Fruit fly (Drosophila melanogaster) whole organism, embryonic: ENCODE results near the gene TH1.

ENCODE experiments used
- Abd-B ChIP-seq: fragments of 200-800 bp; sonication (Bioruptor generic); optimal IDR thresholded peaks from 2 replicates; lab custom pipeline; 2018; ENCODE audit warnings: missing biosample characterization, mild to moderate bottlenecking, missing genetic modification characterization, moderate library complexity
- Atf6 ChIP-seq: fragments of 200-800 bp; sonication (Bioruptor generic); IDR thresholded peaks from 2 replicates; pipeline ENCODE4 v1.3.6; 2022; ENCODE audit warnings: missing biosample characterization, missing genetic modification characterization
- CG10209 ChIP-seq: fragments of 200-800 bp; sonication (Bioruptor generic); optimal IDR thresholded peaks from 3 replicates; lab custom pipeline; 2017; ENCODE audit warnings: missing biosample characterization, mild to moderate bottlenecking, missing genetic modification characterization, missing genetic modification reagents
- CG10274 ChIP-seq: fragments of 200-800 bp; sonication (Bioruptor generic); optimal IDR thresholded peaks from 3 replicates; lab custom pipeline; 2017; ENCODE audit warnings: missing biosample characterization, mild to moderate bottlenecking, missing genetic modification characterization
- CG11456 ChIP-seq: fragments of 200-800 bp; sonication (Bioruptor generic); IDR thresholded peaks from 3 replicates; pipeline ENCODE4 v1.3.6; 2022; ENCODE audit warnings: missing biosample characterization, missing genetic modification characterization
- CG11723 ChIP-seq: fragments of 200-800 bp; sonication (Bioruptor generic); optimal IDR thresholded peaks from 2 replicates; lab custom pipeline; 2017; ENCODE audit warnings: missing biosample characterization, mild to moderate bottlenecking, missing genetic modification characterization
- CG13296 ChIP-seq: fragments of 200-800 bp; sonication (Bioruptor generic); optimal IDR thresholded peaks from 3 replicates; lab custom pipeline; 2018; ENCODE audit warnings: missing biosample characterization, mild to moderate bottlenecking, missing genetic modification characterization
- CG14667 ChIP-seq: fragments of 200-800 bp; sonication (Bioruptor generic); IDR thresholded peaks from 2 replicates; pipeline ENCODE4 v1.3.6; 2022; ENCODE audit warnings: missing biosample characterization, missing genetic modification characterization
- CG14710 ChIP-seq: fragments of 200-800 bp; sonication (Bioruptor generic); optimal IDR thresholded peaks from 3 replicates; lab custom pipeline; 2019; ENCODE audit warnings: missing biosample characterization, mild to moderate bottlenecking, missing genetic modification characterization, moderate library complexity
- CG16815 ChIP-seq: fragments of 200-800 bp; sonication (Bioruptor generic); optimal IDR thresholded peaks from 3 replicates; lab custom pipeline; 2017; ENCODE audit warnings: missing biosample characterization, mild to moderate bottlenecking, missing genetic modification characterization
- CG17385 ChIP-seq: fragments of 200-800 bp; sonication (Bioruptor generic); optimal IDR thresholded peaks from 3 replicates; lab custom pipeline; 2018; ENCODE audit warnings: missing biosample characterization, mild to moderate bottlenecking, missing genetic modification characterization
- CG1792 ChIP-seq: fragments of 200-800 bp; sonication (Bioruptor generic); optimal IDR thresholded peaks from 2 replicates; lab custom pipeline; 2016; ENCODE audit warnings: missing biosample characterization, missing genetic modification characterization
- CG30020 ChIP-seq: fragments of 200-800 bp; optimal IDR thresholded peaks from 2 replicates; lab custom pipeline; 2019; ENCODE audit warnings: missing biosample characterization, mild to moderate bottlenecking, missing genetic modification characterization, moderate library complexity
- CG34376 ChIP-seq: fragments of 200-800 bp; sonication (Bioruptor generic); optimal IDR thresholded peaks from 2 replicates; lab custom pipeline; 2018; ENCODE audit warnings: missing biosample characterization, mild to moderate bottlenecking, missing genetic modification characterization
- CG3847 ChIP-seq: fragments of 200-800 bp; sonication (Bioruptor generic); IDR thresholded peaks from 2 replicates; pipeline ENCODE4 v1.3.6; 2022; ENCODE audit warnings: missing biosample characterization, missing genetic modification characterization
- CG8089 ChIP-seq: fragments of 200-800 bp; sonication (Bioruptor generic); optimal IDR thresholded peaks from 3 replicates; lab custom pipeline; 2016; ENCODE audit warnings: missing biosample characterization, missing genetic modification characterization
- CG8290 ChIP-seq, 3 experiments: fragments of 200-800 bp; sonication (Bioruptor generic); optimal IDR thresholded peaks; 2 replicates each; lab custom pipeline; 2016 to 2019; ENCODE audit warnings: missing biosample characterization in 3 of 3, missing genetic modification characterization in 3 of 3, mild to moderate bottlenecking in 2 of 3, moderate library complexity in 1 of 3
- CG8478 ChIP-seq: fragments of >200 bp; optimal IDR thresholded peaks from 2 replicates; lab custom pipeline; 2018
- CG8924 ChIP-seq: fragments of 200-800 bp; optimal IDR thresholded peaks from 3 replicates; lab custom pipeline; 2019; ENCODE audit warnings: missing biosample characterization, mild to moderate bottlenecking, missing genetic modification characterization, moderate library complexity
- Dref ChIP-seq: fragments of 200-800 bp; sonication (Bioruptor generic); IDR thresholded peaks from 2 replicates; pipeline ENCODE4 v1.3.6; 2022; ENCODE audit warnings: missing biosample characterization, missing genetic modification characterization
- Drgx ChIP-seq: fragments of 200-800 bp; sonication (Bioruptor generic); IDR thresholded peaks from 2 replicates; pipeline ENCODE4 v1.3.6; 2022; ENCODE audit warnings: missing biosample characterization, missing genetic modification characterization
- H2.0 ChIP-seq: fragments of 200-800 bp; sonication (Bioruptor generic); IDR thresholded peaks from 2 replicates; pipeline ENCODE4 v1.3.6; 2022; ENCODE audit warnings: missing biosample characterization, missing genetic modification characterization
- Hey ChIP-seq: fragments of 200-800 bp; sonication (Bioruptor generic); optimal IDR thresholded peaks from 3 replicates; lab custom pipeline; 2018; ENCODE audit warnings: missing biosample characterization, mild to moderate bottlenecking, missing genetic modification characterization
- Mad ChIP-seq: fragments of 200-800 bp; sonication (Bioruptor generic); optimal IDR thresholded peaks from 2 replicates; lab custom pipeline; 2016; ENCODE audit warnings: missing biosample characterization, missing genetic modification characterization
- Mrtf ChIP-seq: fragments of 200-800 bp; sonication (Bioruptor generic); IDR thresholded peaks from 3 replicates; pipeline ENCODE4 v1.3.6; 2022; ENCODE audit warnings: missing biosample characterization, missing genetic modification characterization
- Oaz ChIP-seq: fragments of 200-800 bp; sonication (Bioruptor generic); IDR thresholded peaks from 2 replicates; pipeline ENCODE4 v1.3.6; 2022; ENCODE audit warnings: missing biosample characterization, missing genetic modification characterization
- Oli ChIP-seq: fragments of 200-800 bp; sonication (Bioruptor generic); optimal IDR thresholded peaks from 2 replicates; lab custom pipeline; 2018; ENCODE audit warnings: missing biosample characterization, mild to moderate bottlenecking, missing genetic modification characterization, moderate library complexity
- Sin3A ChIP-seq: fragments of >200 bp; optimal IDR thresholded peaks from 2 replicates; lab custom pipeline; 2018
- ac ChIP-seq: fragments of 200-800 bp; sonication (Bioruptor generic); optimal IDR thresholded peaks from 3 replicates; lab custom pipeline; 2017; ENCODE audit warnings: missing biosample characterization, mild to moderate bottlenecking, missing genetic modification characterization
- aop ChIP-seq: fragments of 200-800 bp; sonication (Bioruptor generic); IDR thresholded peaks from 2 replicates; pipeline ENCODE4 v1.3.6; 2022; ENCODE audit warnings: missing biosample characterization, missing genetic modification characterization
- ase ChIP-seq: fragments of 200-800 bp; sonication (Bioruptor generic); IDR thresholded peaks from 3 replicates; pipeline ENCODE4 v1.3.6; 2022; ENCODE audit warnings: missing biosample characterization, missing genetic modification characterization
- caup ChIP-seq: fragments of 200-800 bp; sonication (Bioruptor generic); optimal IDR thresholded peaks from 3 replicates; lab custom pipeline; 2017; ENCODE audit warnings: missing biosample characterization, mild to moderate bottlenecking, missing genetic modification characterization, moderate library complexity; ENCODE audit not compliant: severe bottlenecking
- chm ChIP-seq: fragments of 200-800 bp; sonication (Bioruptor generic); IDR thresholded peaks from 2 replicates; pipeline ENCODE4 v1.3.6; 2022; ENCODE audit warnings: missing biosample characterization, missing genetic modification characterization
- chn ChIP-seq: fragments of 200-800 bp; sonication (Bioruptor generic); optimal IDR thresholded peaks from 2 replicates; lab custom pipeline; 2016; ENCODE audit warnings: missing biosample characterization, missing genetic modification characterization
- disco-r ChIP-seq: fragments of 200-800 bp; sonication (Bioruptor generic); optimal IDR thresholded peaks from 2 replicates; lab custom pipeline; 2016; ENCODE audit warnings: missing biosample characterization, missing genetic modification characterization
- dmrt11E ChIP-seq: fragments of 200-800 bp; sonication (Bioruptor generic); optimal IDR thresholded peaks from 3 replicates; lab custom pipeline; 2018; ENCODE audit warnings: missing biosample characterization, mild to moderate bottlenecking, missing genetic modification characterization, moderate library complexity
- dpn ChIP-seq, 2 experiments: fragments of 200-800 bp; sonication (Bioruptor generic); optimal IDR thresholded peaks; 3 replicates each; lab custom pipeline; 2016; ENCODE audit warnings: missing biosample characterization in 2 of 2, missing genetic modification characterization in 2 of 2
- emc ChIP-seq: fragments of 200-800 bp; sonication (Bioruptor generic); optimal IDR thresholded peaks from 2 replicates; lab custom pipeline; 2016; ENCODE audit warnings: missing biosample characterization, missing genetic modification characterization
- fd96Cb ChIP-seq: fragments of 200-800 bp; sonication (Bioruptor generic); optimal IDR thresholded peaks from 2 replicates; lab custom pipeline; 2018; ENCODE audit warnings: missing biosample characterization, mild to moderate bottlenecking, missing genetic modification characterization, moderate library complexity
- grau ChIP-seq: fragments of 200-800 bp; optimal IDR thresholded peaks from 3 replicates; lab custom pipeline; 2019; ENCODE audit warnings: missing biosample characterization, mild to moderate bottlenecking, missing genetic modification characterization, moderate library complexity
- her ChIP-seq: fragments of 200-800 bp; sonication (Bioruptor generic); optimal IDR thresholded peaks from 2 replicates; lab custom pipeline; 2016; ENCODE audit warnings: missing biosample characterization, missing genetic modification characterization
- hkb ChIP-seq, 2 experiments: fragments of 200-800 bp in 1 of 2; fragments of >200 bp in 1 of 2; sonication (Bioruptor generic) in 1 of 2; IDR thresholded peaks in 1 of 2; optimal IDR thresholded peaks in 1 of 2; 2 replicates each; pipeline versions ENCODE4 v1.3.6 to Lab custom; 2017 to 2022; ENCODE audit warnings: missing biosample characterization in 1 of 2, missing genetic modification characterization in 1 of 2
- pho ChIP-seq: fragments of 200-800 bp; sonication (Bioruptor generic); optimal IDR thresholded peaks from 2 replicates; lab custom pipeline; 2016; ENCODE audit warnings: missing biosample characterization, missing genetic modification characterization
- ranshi ChIP-seq: fragments of 200-800 bp; sonication (Bioruptor generic); IDR thresholded peaks from 2 replicates; pipeline ENCODE4 v1.3.6; 2022; ENCODE audit warnings: missing biosample characterization, missing genetic modification characterization
- salm ChIP-seq: fragments of 200-800 bp; sonication (Bioruptor generic); optimal IDR thresholded peaks from 2 replicates; lab custom pipeline; 2018; ENCODE audit warnings: missing biosample characterization, mild to moderate bottlenecking, missing genetic modification characterization
- slp2 ChIP-seq: fragments of 200-800 bp; sonication (Bioruptor generic); optimal IDR thresholded peaks from 2 replicates; lab custom pipeline; 2016; ENCODE audit warnings: missing biosample characterization, missing genetic modification characterization
- tna ChIP-seq: fragments of 200-800 bp; sonication (Bioruptor generic); IDR thresholded peaks from 2 replicates; pipeline ENCODE4 v1.3.6; 2022; ENCODE audit warnings: missing biosample characterization, missing genetic modification characterization; ENCODE audit not compliant: partially characterized antibody
- trh ChIP-seq: fragments of 200-800 bp; sonication (Bioruptor generic); optimal IDR thresholded peaks from 2 replicates; lab custom pipeline; 2016; ENCODE audit warnings: missing biosample characterization, missing genetic modification characterization
- tup ChIP-seq: fragments of 200-800 bp; sonication (Bioruptor generic); optimal IDR thresholded peaks from 2 replicates; lab custom pipeline; 2016; ENCODE audit warnings: missing biosample characterization, mild to moderate bottlenecking, missing genetic modification characterization, moderate library complexity

The TH1 gene

DNA sequence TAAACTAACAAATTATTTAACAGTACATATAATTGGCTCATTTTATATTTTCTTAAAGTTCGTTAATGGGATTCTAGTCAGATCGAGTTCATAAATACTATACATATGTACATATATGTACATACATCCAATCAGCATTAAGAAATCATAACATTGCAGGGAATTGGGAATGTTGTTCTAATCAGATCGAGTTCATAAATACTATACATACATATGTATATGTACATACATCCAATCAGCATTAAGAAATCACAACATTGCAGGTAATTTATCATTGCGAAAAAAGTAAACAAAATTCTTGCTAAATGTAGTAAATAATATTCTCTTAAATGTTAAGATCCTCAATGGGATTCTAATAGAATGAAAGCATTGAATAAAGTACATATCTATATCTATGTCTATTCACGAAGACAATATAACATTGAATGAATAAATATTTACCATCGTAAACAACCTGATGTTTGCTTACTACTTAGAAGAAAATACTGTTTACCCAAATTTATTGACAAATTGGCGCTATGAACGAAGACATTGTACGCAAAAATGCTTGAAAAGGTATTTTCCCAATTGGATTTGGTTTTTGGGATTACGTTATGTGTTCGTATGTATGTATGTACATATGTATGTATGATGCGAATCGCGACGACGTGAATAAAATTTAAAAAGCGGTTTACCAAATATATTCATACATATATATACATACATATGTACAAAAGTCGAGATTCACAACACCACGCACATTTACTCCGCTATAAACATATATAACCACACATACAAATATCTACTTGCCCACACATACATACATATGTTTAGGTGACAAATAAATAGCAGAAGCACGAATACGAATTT, 7.3 kb downstream of the TH1 start (continued):
- TF ChIP-seq Oli (tag; lab: Kevin White, UChicago) (no peak), CG14710 (tag; lab: Kevin White, UChicago) (peak; percentile 78), ase (GFP tag; lab: Robert Waterston, UW) (peak; percentile 8; the same call in 1 of the 3 replicates), emc (no peak), CG30020 (no peak), slp2 (no peak), H2.0 (GFP tag; lab: Robert Waterston, UW) (no peak), Mrtf (GFP tag; lab: Robert Waterston, UW) (no peak), Atf6 (GFP tag; lab: Robert Waterston, UW) (peak; percentile 92), CG3847 (GFP tag; lab: Robert Waterston, UW) (no peak), CG11456 (GFP tag; lab: Robert Waterston, UW) (0 out of 3 replicates have a peak, but pooled peaks have one; percentile 57), her (GFP tag; lab: Kevin White, UChicago) (peak; percentile 63), caup (peak; percentile 92), pho (GFP tag; lab: Kevin White, UChicago) (peak; percentile 59), chm (GFP tag; lab: Robert Waterston, UW) (no peak), tna (no peak), hkb (optimal IDR thresholded peaks at IDR 0.05; lab: Kevin White, UChicago) (no peak), hkb (GFP tag; IDR thresholded peaks at IDR 0.05; lab: Robert Waterston, UW) (peak; percentile 76), trh (GFP tag; lab: Kevin White, UChicago) (peak; percentile 40), Hey (tag; lab: Kevin White, UChicago) (no peak), CG10209 (peak; percentile 84), Drgx (no peak), fd96Cb (tag; lab: Kevin White, UChicago) (peak; percentile 56), grau (peak; percentile 76), Abd-B (GFP tag; lab: Kevin White, UChicago) (no peak), CG14667 (GFP tag; lab: Robert Waterston, UW) (no peak), tup (GFP tag; lab: Kevin White, UChicago) (peak; percentile 49), CG8478 (lab: Kevin White, UChicago) (no peak), CG8089 (GFP tag; lab: Kevin White, UChicago) (peak; percentile 52), CG1792 (GFP tag; lab: Kevin White, UChicago) (peak; percentile 57), CG10274 (GFP tag; lab: Kevin White, UChicago) (peak; percentile 6), CG8924 (tag; lab: Kevin White, UChicago) (peak; percentile 78), Oaz (GFP tag; lab: Robert Waterston, UW) (no peak), CG8290 (GFP tag; optimal IDR thresholded peaks at IDR 0.05; lab: Kevin White, UChicago) (peak; percentile 34), CG8290 (tag; optimal IDR thresholded peaks at IDR 0.05; lab: Kevin White, UChicago) (peak in 1 of 2 experiments; percentile 78), CG17385 (GFP tag; lab: Kevin White, UChicago) (peak; percentile 68), ranshi (GFP tag; lab: Robert Waterston, UW) (peak; percentile 69; the same call in 1 of the 2 replicates), Dref (GFP tag; lab: Robert Waterston, UW) (no peak), CG11723 (no peak), Mad (GFP tag; lab: Kevin White, UChicago) (no peak), salm (tag; lab: Kevin White, UChicago) (peak; percentile 80), CG16815 (GFP tag; lab: Kevin White, UChicago) (no peak), dpn (GFP tag; optimal IDR thresholded peaks at IDR 0.05; lab: Kevin White, UChicago) (peak; percentile 28 to 60), dmrt11E (tag; lab: Kevin White, UChicago) (peak; percentile 73), Sin3A (lab: Kevin White, UChicago) (no peak), CG34376 (GFP tag; lab: Kevin White, UChicago) (peak; percentile 91), CG13296 (GFP tag; lab: Kevin White, UChicago) (peak; percentile 94), ac (GFP tag; lab: Kevin White, UChicago) (peak; percentile 74), aop (no peak), disco-r (GFP tag; lab: Kevin White, UChicago) (peak; percentile 33), chn (GFP tag; lab: Kevin White, UChicago) (no peak)
